Worm (Caenorhabditis elegans): Measurements from ENCODE around the gene srh-85.

The srh-85 gene

ce11 chrV:2945602-2946001 lies 41.7 kb downstream of the srh-85 start, which contains the start of gene srh-87:
TSS of gene srh-87 (minus strand) at chrV:2945702.
- TF ChIP-seq C06A6.2 (GFP tag; conservative IDR thresholded peaks at IDR 0.05) (no peak), rpc-1 (optimal IDR thresholded peaks at IDR 0.05) (no peak), rpc-1 (tag; optimal IDR thresholded peaks at IDR 0.05) (no peak)

ce11 chrV:2943859-2944258 lies 43.4 kb downstream of the srh-85 start, which contains the start of gene srw-137:
TSS of gene srw-137 (minus strand) at chrV:2943959.
- no peak for TF ChIP-seq fkh-3 (tag; optimal IDR thresholded peaks at IDR 0.05)

ce11 chrV:2942247-2942646 lies 45.1 kb downstream of the srh-85 start:
- TF ChIP-seq athp-1 (tag; optimal IDR thresholded peaks at IDR 0.05) = no peak
- TF ChIP-seq snpc-1.3 (tag; optimal IDR thresholded peaks at IDR 0.05; ENCODE audit: insufficient read depth) = no peak
- no peak for TF ChIP-seq mel-28 (tag; optimal IDR thresholded peaks at IDR 0.05; ENCODE audit: borderline replicate concordance)
- no peak for TF ChIP-seq B0019.2 (GFP tag; conservative IDR thresholded peaks at IDR 0.05)
- TF ChIP-seq T07F8.4 (tag; optimal IDR thresholded peaks at IDR 0.05) = no peak
- TF ChIP-seq Y67H2A.10 (GFP tag; conservative IDR thresholded peaks at IDR 0.05) = no peak
- TF ChIP-seq nfyb-1 (GFP tag; IDR thresholded peaks at IDR 0.05) = no peak
- no peak for TF ChIP-seq zim-3 (tag; optimal IDR thresholded peaks at IDR 0.05)
- TF ChIP-seq tbp1 (GFP tag; optimal IDR thresholded peaks at IDR 0.05) = no peak
- TF ChIP-seq mes-4 (tag; optimal IDR thresholded peaks at IDR 0.05) = no peak
- no peak for TF ChIP-seq chd-7 (tag; optimal IDR thresholded peaks at IDR 0.05)
- no peak for TF ChIP-seq bed-2 (GFP tag; IDR thresholded peaks at IDR 0.05)
- TF ChIP-seq dpff-1 (tag; optimal IDR thresholded peaks at IDR 0.05) = no peak
- TF ChIP-seq B0336.3 (GFP tag; IDR thresholded peaks at IDR 0.05) = no peak
- TF ChIP-seq lin-54 (GFP tag; optimal IDR thresholded peaks at IDR 0.05) = no peak
- TF ChIP-seq tbx-9 (tag; optimal IDR thresholded peaks at IDR 0.05; ENCODE audit: borderline replicate concordance) = no peak
- TF ChIP-seq cebp-1 (GFP tag; IDR thresholded peaks at IDR 0.05) = no peak
- TF ChIP-seq cebp-1 (tag; optimal IDR thresholded peaks at IDR 0.05) = no peak

DNA sequence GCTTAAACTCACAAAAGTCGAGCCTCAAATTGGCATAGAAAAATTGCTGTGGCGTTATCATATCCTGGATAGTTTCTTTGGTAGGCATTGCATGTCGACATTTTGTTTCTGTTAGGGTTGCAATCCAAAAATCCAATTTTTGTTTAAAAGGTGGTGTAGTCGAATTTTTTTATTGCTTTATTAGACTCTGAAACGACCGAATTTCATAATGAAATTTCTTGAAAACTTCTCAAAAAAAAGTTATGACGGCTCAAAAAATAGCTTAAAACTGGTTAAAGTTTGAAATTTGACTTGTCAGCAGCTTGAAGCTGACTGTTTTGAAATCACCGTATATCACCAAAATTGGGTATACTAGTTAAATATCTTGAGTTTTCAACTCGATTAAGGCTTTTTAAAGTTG lies 45.9 kb downstream of the srh-85 start, which contains the start of gene srw-143:
Gene srw-143 (minus strand): TSS at position 101 of the 400 bp plus-strand sequence.
- TF ChIP-seq D2030.7 (GFP tag; IDR thresholded peaks at IDR 0.05) = no peak
- TF ChIP-seq B0019.2 (GFP tag; conservative IDR thresholded peaks at IDR 0.05) = no peak

ce11 chrV:2938497-2938896 lies 48.8 kb downstream of the srh-85 start, which contains the start of gene srw-141:
TSS of gene srw-141 (minus strand) at chrV:2938597.
- TF ChIP-seq chd-7 (tag; optimal IDR thresholded peaks at IDR 0.05) = no peak

Measured in whole organism, young adult.